Fruit fly (Drosophila melanogaster): ENCODE results near the gene CG31415.

CG31415 gene

DNA sequence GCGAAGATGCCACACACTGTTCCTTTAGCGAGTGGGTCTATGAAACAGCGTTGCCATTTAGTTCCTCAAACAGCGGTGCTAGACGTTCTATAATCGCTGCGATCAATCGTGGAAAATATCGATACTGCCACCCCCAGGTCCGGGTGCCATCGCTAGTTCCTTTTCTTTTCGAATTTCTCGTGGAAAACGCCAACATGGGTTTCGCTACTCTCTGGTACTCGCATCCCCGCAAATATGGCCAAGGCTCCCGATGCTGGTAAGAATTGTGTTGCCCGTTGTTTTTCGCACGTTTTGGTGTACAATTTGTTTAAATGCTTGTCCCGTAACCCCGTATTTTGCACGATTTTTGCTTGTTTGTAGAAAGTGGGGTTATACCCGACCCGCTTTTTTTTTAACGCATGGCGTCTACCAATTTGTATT, 34.6 kb downstream of the CG31415 start, which contains the start of gene RpS29 (continued):
- TF ChIP-seq Fer2 (tag; optimal IDR thresholded peaks at IDR 0.05) (peak; percentile 70), CG12236 (GFP tag; optimal IDR thresholded peaks at IDR 0.05) (peak; percentile 42), B-H2 (GFP tag; optimal IDR thresholded peaks at IDR 0.05) (peak; percentile 95), dysf (GFP tag; IDR thresholded peaks at IDR 0.05) (peak; percentile 80), CG10147 (GFP tag; optimal IDR thresholded peaks at IDR 0.05) (peak; percentile 58), en (GFP tag; optimal IDR thresholded peaks at IDR 0.05) (peak; percentile 59), eve (GFP tag; optimal IDR thresholded peaks at IDR 0.05) (no peak), gce (GFP tag; IDR thresholded peaks at IDR 0.05) (peak; percentile 55; the same call in 1 of the 3 replicates), CG6175 (GFP tag; IDR thresholded peaks at IDR 0.05) (peak; percentile 84), fd64A (GFP tag; optimal IDR thresholded peaks at IDR 0.05) (peak; percentile 59), sisA (GFP tag; IDR thresholded peaks at IDR 0.05) (peak; percentile 74), CG15073 (GFP tag; optimal IDR thresholded peaks at IDR 0.05) (no peak), ftz-f1 (GFP tag; optimal IDR thresholded peaks at IDR 0.05) (peak; percentile 74), CG18764 (GFP tag; optimal IDR thresholded peaks at IDR 0.05) (peak; percentile 76), gcm2 (GFP tag; optimal IDR thresholded peaks at IDR 0.05) (peak; percentile 62), CG12391 (tag; optimal IDR thresholded peaks at IDR 0.05) (peak; percentile 84), esg (GFP tag; conservative IDR thresholded peaks at IDR 0.05) (peak; percentile 31; the same call in 1 of the 2 replicates), CG2678 (tag; optimal IDR thresholded peaks at IDR 0.05) (peak; percentile 68), tx (GFP tag; optimal IDR thresholded peaks at IDR 0.05) (peak; percentile 80), Atf3 (GFP tag; optimal IDR thresholded peaks at IDR 0.05) (peak; percentile 73), Dip2 (GFP tag; IDR thresholded peaks at IDR 0.05) (no peak), CG9876 (GFP tag; optimal IDR thresholded peaks at IDR 0.05) (peak; percentile 91), Antp (GFP tag; optimal IDR thresholded peaks at IDR 0.05) (peak; percentile 91), Ssrp (tag; optimal IDR thresholded peaks at IDR 0.05) (peak; percentile 16), br (optimal IDR thresholded peaks at IDR 0.05) (no peak), wdn (GFP tag; IDR thresholded peaks at IDR 0.05) (peak; percentile 56; the same call in 1 of the 2 replicates), CG15479 (GFP tag; optimal IDR thresholded peaks at IDR 0.05) (no peak), Eip74EF (GFP tag; optimal IDR thresholded peaks at IDR 0.05) (peak in 1 of 2 experiments; percentile 69), Doc3 (GFP tag; IDR thresholded peaks at IDR 0.05; ENCODE audit: partially characterized antibody) (peak; percentile 85), pum (GFP tag; optimal IDR thresholded peaks at IDR 0.05) (peak; percentile 81), Myb (GFP tag; optimal IDR thresholded peaks at IDR 0.05) (peak; percentile 94), trh (GFP tag; optimal IDR thresholded peaks at IDR 0.05) (peak; percentile 53), peb (GFP tag; IDR thresholded peaks at IDR 0.05) (0 out of 2 replicates have a peak, but pooled peaks have one; percentile 17), CG4328 (GFP tag; optimal IDR thresholded peaks at IDR 0.05) (peak; percentile 87), NK7.1 (GFP tag; optimal IDR thresholded peaks at IDR 0.05) (peak; percentile 65), Ets65A (GFP tag) (peak; percentile 99), CG8944 (GFP tag; optimal IDR thresholded peaks at IDR 0.05) (peak; percentile 84), CG7963 (GFP tag; IDR thresholded peaks at IDR 0.05; ENCODE audit: partially characterized antibody) (peak; percentile 79), kni (GFP tag; optimal IDR thresholded peaks at IDR 0.05) (peak; percentile 78), C15 (GFP tag; IDR thresholded peaks at IDR 0.05) (0 out of 3 replicates have a peak, but pooled peaks have one; percentile 43), Mad (GFP tag; optimal IDR thresholded peaks at IDR 0.05) (peak; percentile 85), CoRest (tag; optimal IDR thresholded peaks at IDR 0.05) (peak; percentile 63), CG1832 (GFP tag; optimal IDR thresholded peaks at IDR 0.05) (no peak), sima (GFP tag; optimal IDR thresholded peaks at IDR 0.05) (peak; percentile 44), tin (GFP tag; optimal IDR thresholded peaks at IDR 0.05) (peak; percentile 74), CG14014 (GFP tag; IDR thresholded peaks at IDR 0.05) (peak; percentile 79), CG34376 (GFP tag; optimal IDR thresholded peaks at IDR 0.05) (peak; percentile 92), Stat92E (GFP tag; optimal IDR thresholded peaks at IDR 0.05) (peak in 1 of 3 experiments; percentile 23), CG7271 (tag; optimal IDR thresholded peaks at IDR 0.05) (peak; percentile 60), CG30020 (tag; optimal IDR thresholded peaks at IDR 0.05) (peak; percentile 44), lmd (GFP tag; IDR thresholded peaks at IDR 0.05) (peak; percentile 71; the same call in 1 of the 2 replicates)
